Worm (Caenorhabditis elegans): ENCODE data around the gene fbxa-169.

DNA sequence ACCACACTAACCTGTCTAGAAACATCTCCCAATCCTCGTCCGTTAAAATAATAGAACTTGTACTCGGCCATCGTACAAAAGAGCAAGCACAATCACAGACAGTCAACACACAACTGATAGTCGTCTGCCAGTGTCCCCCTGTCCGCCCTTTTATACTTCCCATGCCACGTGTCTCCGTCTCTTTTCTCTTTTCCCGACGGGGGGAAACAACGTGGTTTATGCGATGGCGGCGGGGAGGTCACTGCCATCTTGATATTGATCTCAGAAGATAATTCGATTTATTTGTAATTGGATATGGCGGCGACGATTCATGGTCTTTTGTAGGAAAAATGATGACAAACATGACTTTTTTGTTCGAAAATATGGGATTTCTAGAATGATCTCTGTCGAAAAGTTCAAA is 38.7 kb upstream of the fbxa-169 start, which contains the start of gene gst-20:
- TF ChIP-seq nhr-90 (tag; optimal IDR thresholded peaks at IDR 0.05): no peak
- TF ChIP-seq B0336.3 (GFP tag; IDR thresholded peaks at IDR 0.05): no peak
- no peak for TF ChIP-seq aptf-3 (GFP tag; IDR thresholded peaks at IDR 0.05)
- no peak for TF ChIP-seq ztf-18 (tag; optimal IDR thresholded peaks at IDR 0.05)
- TF ChIP-seq madf-3 (GFP tag; IDR thresholded peaks at IDR 0.05): no peak
- TF ChIP-seq hlh-26 (GFP tag; conservative IDR thresholded peaks at IDR 0.05): no peak
- no peak for TF ChIP-seq efl-1 (GFP tag; optimal IDR thresholded peaks at IDR 0.05)
- TF ChIP-seq unc-62 (GFP tag; optimal IDR thresholded peaks at IDR 0.05): no peak
- no peak for TF ChIP-seq pbrm-1 (GFP tag; IDR thresholded peaks at IDR 0.05)
- TF ChIP-seq ceh-58 (GFP tag; IDR thresholded peaks at IDR 0.05): no peak
